Worm (Caenorhabditis elegans): Measurements from ENCODE around the gene kbp-2.

- no peak for TF ChIP-seq him-1 (tag; optimal IDR thresholded peaks at IDR 0.05)
- no peak for TF ChIP-seq dao-5 (tag; optimal IDR thresholded peaks at IDR 0.05)
Observed at ce11 chrIII:4878281-4878680, 25.4 kb downstream of the kbp-2 start, which contains the start of the genes tost-1 and arx-6.

Data from whole organism, L4/young adult.